Worm (Caenorhabditis elegans) whole organism, L4 larva: ENCODE measurements around the gene pms-2.

ENCODE experiments used
- D1046.2 ChIP-seq: fragments of 200-800 bp; sonication (Bioruptor generic); IDR thresholded peaks from 2 replicates; pipeline ENCODE4 v1.3.6; 2022; ENCODE audit warnings: missing genetic modification characterization, missing compliant biosample characterization
- F10B5.3 ChIP-seq: sonication (generic microtip); optimal IDR thresholded peaks from 2 replicates; lab custom pipeline; 2016; ENCODE audit warnings: mild to moderate bottlenecking, missing genetic modification characterization, missing compliant biosample characterization
- F26F4.8 ChIP-seq: fragments of 200-800 bp; sonication (Bioruptor generic); conservative IDR thresholded peaks from 2 replicates; pipeline ENCODE4 v1.3.6; 2022; ENCODE audit warnings: missing genetic modification characterization, missing compliant biosample characterization
- F44E2.7 ChIP-seq: fragments of 200-800 bp; sonication (Bioruptor generic); IDR thresholded peaks from 2 replicates; pipeline ENCODE4 v2.1.2; 2022; ENCODE audit warnings: missing genetic modification characterization, missing compliant biosample characterization
- T26A8.4 ChIP-seq: fragments of 200-800 bp; sonication (Bioruptor generic); IDR thresholded peaks from 2 replicates; pipeline ENCODE4 v1.3.6; 2022; ENCODE audit warnings: missing genetic modification characterization, missing compliant biosample characterization
- Y75B8A.6 ChIP-seq: fragments of 200-800 bp; sonication (Bioruptor generic); IDR thresholded peaks from 2 replicates; pipeline ENCODE4 v1.3.6; 2022; ENCODE audit warnings: missing genetic modification reagents, missing genetic modification characterization, missing compliant biosample characterization
- aha-1 ChIP-seq: fragments of 150-350 bp; peaks from one replicate; lab custom pipeline; 2014; ENCODE audit warnings: missing biosample characterization, missing genetic modification characterization
- aly-2 ChIP-seq: sonication (generic microtip); optimal IDR thresholded peaks from 2 replicates; lab custom pipeline; 2018; ENCODE audit warnings: missing biosample characterization, missing genetic modification characterization
- arid-1 ChIP-seq: fragments of 200-800 bp; sonication (Bioruptor generic); conservative IDR thresholded peaks from 2 replicates; pipeline ENCODE4 v1.3.6; 2022; ENCODE audit warnings: missing genetic modification reagents, missing genetic modification characterization, missing compliant biosample characterization
- ceh-28 ChIP-seq: fragments of 150-350 bp; optimal IDR thresholded peaks from 2 replicates; lab custom pipeline; 2014; ENCODE audit warnings: missing biosample characterization, missing genetic modification reagents, missing genetic modification characterization
- ceh-32 ChIP-seq: sonication (generic microtip); optimal IDR thresholded peaks from 2 replicates; lab custom pipeline; 2016; ENCODE audit warnings: mild to moderate bottlenecking, missing genetic modification characterization, missing compliant biosample characterization; ENCODE audit not compliant: poor library complexity
- ceh-82 ChIP-seq: sonication (generic microtip); optimal IDR thresholded peaks from 2 replicates; lab custom pipeline; 2017; ENCODE audit warnings: missing biosample characterization, missing genetic modification characterization
- daf-8 ChIP-seq: fragments of 200-800 bp; sonication (Bioruptor generic); IDR thresholded peaks from 2 replicates; pipeline ENCODE4 v1.3.6; 2022; ENCODE audit warnings: missing genetic modification characterization, missing compliant biosample characterization
- dmd-6 ChIP-seq: fragments of 200-800 bp; sonication (Bioruptor generic); IDR thresholded peaks from 2 replicates; pipeline ENCODE4 v1.3.6; 2022; ENCODE audit warnings: missing genetic modification reagents, missing genetic modification characterization, missing compliant biosample characterization
- dmd-8 ChIP-seq: fragments of 200-800 bp; sonication (Bioruptor generic); IDR thresholded peaks from 2 replicates; pipeline ENCODE4 v1.3.6; 2022; ENCODE audit warnings: missing genetic modification characterization, missing compliant biosample characterization
- egl-27 ChIP-seq: sonication (generic microtip); optimal IDR thresholded peaks from 3 replicates; lab custom pipeline; 2017; ENCODE audit warnings: missing biosample characterization, missing genetic modification reagents, missing genetic modification characterization
- egl-43 ChIP-seq: fragments of 200-800 bp; sonication (Bioruptor generic); IDR thresholded peaks from 2 replicates; pipeline ENCODE4 v1.3.6; 2022; ENCODE audit warnings: missing genetic modification reagents, missing genetic modification characterization, missing compliant biosample characterization
- hlh-11 ChIP-seq: fragments of 200-800 bp; sonication (Bioruptor generic); optimal IDR thresholded peaks from 2 replicates; lab custom pipeline; 2018; ENCODE audit warnings: mild to moderate bottlenecking, missing genetic modification characterization, missing compliant biosample characterization
- hlh-30 ChIP-seq: sonication (generic microtip); optimal IDR thresholded peaks from 2 replicates; lab custom pipeline; 2017; ENCODE audit warnings: antibody characterized with exemption, mild to moderate bottlenecking, missing genetic modification characterization, missing compliant biosample characterization; ENCODE audit not compliant: insufficient read depth
- hmg-1.1 ChIP-seq: fragments of 200-800 bp; sonication (Bioruptor generic); IDR thresholded peaks from 2 replicates; pipeline ENCODE4 v1.3.6; 2022; ENCODE audit warnings: missing genetic modification reagents, missing genetic modification characterization, missing compliant biosample characterization
- lim-7 ChIP-seq: fragments of 200-800 bp; sonication (Bioruptor generic); IDR thresholded peaks from 2 replicates; pipeline ENCODE4 v1.3.6; 2022; ENCODE audit warnings: missing genetic modification characterization, missing compliant biosample characterization
- lin-15B ChIP-seq: fragments of 150-350 bp; sonication (generic microtip); optimal IDR thresholded peaks from 3 replicates; lab custom pipeline; 2014; ENCODE audit warnings: missing biosample characterization, missing genetic modification characterization
- lin-29 ChIP-seq: fragments of 200-800 bp; sonication (Bioruptor generic); IDR thresholded peaks from 2 replicates; pipeline ENCODE4 v1.3.6; 2022; ENCODE audit warnings: missing genetic modification reagents, missing genetic modification characterization, missing compliant biosample characterization
- lin-38 ChIP-seq: fragments of 200-800 bp; sonication (Bioruptor generic); IDR thresholded peaks from 2 replicates; pipeline ENCODE4 v1.3.6; 2022; ENCODE audit warnings: missing genetic modification reagents, missing genetic modification characterization, missing compliant biosample characterization
- lin-39 ChIP-seq: fragments of 150-350 bp; optimal IDR thresholded peaks from 2 replicates; lab custom pipeline; 2014; ENCODE audit warnings: missing biosample characterization, missing genetic modification reagents, missing genetic modification characterization
- madf-5 ChIP-seq, 2 experiments: fragments of 200-800 bp; sonication (Bioruptor generic); IDR thresholded peaks; 2 replicates each; pipeline ENCODE4 v1.3.6; 2022; ENCODE audit warnings: missing compliant biosample characterization in 2 of 2, missing genetic modification characterization in 2 of 2
- mdl-1 ChIP-seq, 2 experiments: fragments of 150-350 bp in 1 of 2; sonication (generic microtip) in 1 of 2; optimal IDR thresholded peaks; 2 replicates each; lab custom pipeline; 2014 to 2017; ENCODE audit warnings: missing biosample characterization in 2 of 2, missing genetic modification characterization in 2 of 2
- mdt-29 ChIP-seq: fragments of 200-800 bp; sonication (Bioruptor generic); IDR thresholded peaks from 2 replicates; pipeline ENCODE4 v1.3.6; 2022; ENCODE audit warnings: missing genetic modification reagents, missing genetic modification characterization, missing compliant biosample characterization
- mep-1 ChIP-seq: fragments of 150-350 bp; sonication (generic microtip); optimal IDR thresholded peaks from 3 replicates; lab custom pipeline; 2014; ENCODE audit warnings: missing biosample characterization, missing genetic modification characterization
- mes-2 ChIP-seq: sonication (generic microtip); optimal IDR thresholded peaks from 2 replicates; lab custom pipeline; 2016; ENCODE audit warnings: missing genotype, mild to moderate bottlenecking, missing genetic modification characterization, missing compliant biosample characterization; ENCODE audit not compliant: poor library complexity, severe bottlenecking
- mxl-3 ChIP-seq: fragments of 200-800 bp; sonication (Bioruptor generic); optimal IDR thresholded peaks from 2 replicates; lab custom pipeline; 2018; ENCODE audit warnings: mild to moderate bottlenecking, missing genetic modification characterization, missing compliant biosample characterization
- nhr-10 ChIP-seq: fragments of 150-350 bp; optimal IDR thresholded peaks from 2 replicates; lab custom pipeline; 2014; ENCODE audit warnings: missing biosample characterization, missing genetic modification characterization
- nhr-11 ChIP-seq: fragments of 150-350 bp; optimal IDR thresholded peaks from 2 replicates; lab custom pipeline; 2014; ENCODE audit warnings: missing biosample characterization, missing genetic modification characterization
- nhr-25 ChIP-seq: sonication (generic microtip); optimal IDR thresholded peaks from 2 replicates; lab custom pipeline; 2017; ENCODE audit warnings: missing genetic modification characterization, mild to moderate bottlenecking, missing compliant biosample characterization, antibody characterized with exemption, moderate library complexity, borderline replicate concordance; ENCODE audit not compliant: insufficient read depth
- nhr-28 ChIP-seq: fragments of 150-350 bp; optimal IDR thresholded peaks from 2 replicates; lab custom pipeline; 2014; ENCODE audit warnings: missing biosample characterization, missing genetic modification characterization
- nhr-41 ChIP-seq: fragments of 200-800 bp; sonication (Bioruptor generic); IDR thresholded peaks from 2 replicates; pipeline ENCODE4 v1.3.6; 2022; ENCODE audit warnings: missing genetic modification reagents, missing genetic modification characterization, missing compliant biosample characterization
- nhr-48 ChIP-seq: sonication (generic microtip); optimal IDR thresholded peaks from 2 replicates; lab custom pipeline; 2016; ENCODE audit warnings: mild to moderate bottlenecking, missing genetic modification characterization, missing compliant biosample characterization
- nhr-76 ChIP-seq: fragments of 150-350 bp; optimal IDR thresholded peaks from 2 replicates; lab custom pipeline; 2014; ENCODE audit warnings: missing biosample characterization, missing genetic modification characterization
- pha-4 ChIP-seq, 2 experiments: fragments of 150-350 bp in 1 of 2; fragments of 200-800 bp in 1 of 2; sonication (Bioruptor generic) in 1 of 2; IDR thresholded peaks in 1 of 2; optimal IDR thresholded peaks in 1 of 2; 2 replicates each; pipeline versions ENCODE4 v1.3.6 to Lab custom; 2014 to 2022; ENCODE audit warnings: missing genetic modification characterization in 2 of 2, missing genetic modification reagents in 2 of 2, missing biosample characterization in 1 of 2, missing compliant biosample characterization in 1 of 2
- rbr-2 ChIP-seq: sonication (generic microtip); optimal IDR thresholded peaks from 2 replicates; lab custom pipeline; 2016; ENCODE audit warnings: missing genotype, missing genetic modification characterization, missing compliant biosample characterization
- set-16 ChIP-seq: fragments of 200-800 bp; sonication (Bioruptor generic); IDR thresholded peaks from 2 replicates; pipeline ENCODE4 v1.3.6; 2022; ENCODE audit warnings: missing genetic modification reagents, missing genetic modification characterization, missing compliant biosample characterization
- spr-1 ChIP-seq: sonication (generic microtip); optimal IDR thresholded peaks from 2 replicates; lab custom pipeline; 2016; ENCODE audit warnings: mild to moderate bottlenecking, missing genetic modification characterization, missing compliant biosample characterization
- tag-97 ChIP-seq: fragments of 200-800 bp; sonication (Bioruptor generic); IDR thresholded peaks from 2 replicates; pipeline ENCODE4 v1.3.6; 2022; ENCODE audit warnings: missing genetic modification characterization, missing compliant biosample characterization
- unc-130 ChIP-seq: sonication (generic microtip); optimal IDR thresholded peaks from 2 replicates; lab custom pipeline; 2016; ENCODE audit warnings: missing genetic modification reagents, missing genetic modification characterization, missing compliant biosample characterization
- unc-62 ChIP-seq, 3 experiments: fragments of 150-350 bp in 1 of 3; sonication (generic microtip); optimal IDR thresholded peaks in 2 of 3; peaks in 1 of 3; 1 replicate in 1 of 3; 2 replicates in 2 of 3; lab custom pipeline; 2014 to 2017; ENCODE audit warnings: missing biosample characterization in 3 of 3, missing genetic modification characterization in 3 of 3, missing genetic modification reagents in 3 of 3, missing genotype in 1 of 3
- zag-1 ChIP-seq: fragments of 150-350 bp; optimal IDR thresholded peaks from 2 replicates; lab custom pipeline; 2014; ENCODE audit warnings: missing biosample characterization, missing genetic modification characterization

Gene pms-2

ce11 chrV:11533365-11533949, 36.9 kb downstream of the pms-2 start (continued):
- TF ChIP-seq D1046.2, result 0 out of 2 replicates have a peak, but pooled peaks have one; percentile 51
- TF ChIP-seq unc-62 (GFP tag; optimal IDR thresholded peaks at IDR 0.05 in 1 of 2; lab: Kevin White, UChicago), result peak in 1 of 2 experiments; percentile 93
- no peak for TF ChIP-seq unc-62 (tag; optimal IDR thresholded peaks at IDR 0.05; lab: Kevin White, UChicago)
- 0 out of 2 replicates have a peak, but pooled peaks have one; percentile 39 for TF ChIP-seq pha-4 (GFP tag; IDR thresholded peaks at IDR 0.05; lab: Robert Waterston, UW)
- no peak for TF ChIP-seq pha-4 (tag; optimal IDR thresholded peaks at IDR 0.05; lab: Kevin White, UChicago)
- TF ChIP-seq aha-1 (tag; lab: Kevin White, UChicago), result peak; percentile 93
- TF ChIP-seq egl-27 (tag; lab: Kevin White, UChicago), result no peak
- TF ChIP-seq mep-1 (tag; lab: Kevin White, UChicago), result no peak
- no peak for TF ChIP-seq spr-1
- no peak for TF ChIP-seq tag-97

- 0 out of 2 replicates have a peak, but pooled peaks have one; percentile 18 for TF ChIP-seq arid-1 (GFP tag; lab: Robert Waterston, UW)
- 0 out of 2 replicates have a peak, but pooled peaks have one; percentile 25 for TF ChIP-seq lin-29
- TF ChIP-seq nhr-48 (tag; lab: Kevin White, UChicago), result no peak
- no peak for TF ChIP-seq unc-130 (GFP tag; lab: Kevin White, UChicago)
- TF ChIP-seq D1046.2, result no peak
- TF ChIP-seq nhr-11 (tag; lab: Kevin White, UChicago), result no peak
- peak; percentile 42; the same call in 1 of the 2 replicates for TF ChIP-seq lim-7
- TF ChIP-seq egl-43 (GFP tag; lab: Robert Waterston, UW), result peak; percentile 72; the same call in 1 of the 2 replicates
- no peak for TF ChIP-seq dmd-8 (GFP tag; lab: Robert Waterston, UW)
- no peak for TF ChIP-seq lin-39
- 0 out of 2 replicates have a peak, but pooled peaks have one; percentile 35 for TF ChIP-seq Y75B8A.6 (GFP tag; lab: Robert Waterston, UW)
- TF ChIP-seq mep-1 (tag; lab: Kevin White, UChicago), result peak; percentile 25
- no peak for TF ChIP-seq daf-8
- peak; percentile 31; the same call in 1 of the 2 replicates for TF ChIP-seq mdt-29 (GFP tag; lab: Robert Waterston, UW)
- peak; percentile 36 for TF ChIP-seq hlh-30 (tag; lab: Kevin White, UChicago)
- TF ChIP-seq madf-5 (GFP tag; IDR thresholded peaks at IDR 0.05; lab: Robert Waterston, UW), result peak; percentile 57 to 69; a peak in 3 of 4 replicates
- TF ChIP-seq aly-2 (tag; lab: Kevin White, UChicago), result no peak
- TF ChIP-seq hmg-1.1 (GFP tag; lab: Robert Waterston, UW), result peak; percentile 34; the same call in 1 of the 2 replicates
- TF ChIP-seq nhr-76, result no peak
- TF ChIP-seq F26F4.8, result no peak
- TF ChIP-seq F10B5.3 (tag; lab: Kevin White, UChicago), result no peak
- TF ChIP-seq nhr-41, result no peak
- no peak for TF ChIP-seq dmd-6 (GFP tag; lab: Robert Waterston, UW)
- peak in 1 of 2 experiments; percentile 70 for TF ChIP-seq mdl-1 (tag; optimal IDR thresholded peaks at IDR 0.05; lab: Kevin White, UChicago)
- TF ChIP-seq ceh-28 (tag; lab: Kevin White, UChicago), result no peak
- TF ChIP-seq lin-38 (GFP tag; lab: Robert Waterston, UW), result 0 out of 2 replicates have a peak, but pooled peaks have one; percentile 16
- TF ChIP-seq ceh-82 (tag; lab: Kevin White, UChicago), result no peak
- TF ChIP-seq mes-2 (tag; lab: Kevin White, UChicago), result peak; percentile 33
- TF ChIP-seq nhr-10 (tag; lab: Kevin White, UChicago), result no peak
- no peak for TF ChIP-seq zag-1
- TF ChIP-seq nhr-25, result peak; percentile 87
- TF ChIP-seq hlh-11 (tag; lab: Kevin White, UChicago), result peak; percentile 74
- no peak for TF ChIP-seq ceh-32 (tag; lab: Kevin White, UChicago)
- peak; percentile 62 for TF ChIP-seq mxl-3 (GFP tag; lab: Kevin White, UChicago)
- no peak for TF ChIP-seq lin-15B (tag; lab: Kevin White, UChicago)
- peak; percentile 70 for TF ChIP-seq set-16 (GFP tag; lab: Robert Waterston, UW)
- TF ChIP-seq T26A8.4 (GFP tag; lab: Robert Waterston, UW), result 0 out of 2 replicates have a peak, but pooled peaks have one; percentile 33
- peak; percentile 18 for TF ChIP-seq rbr-2 (tag; lab: Kevin White, UChicago)
- TF ChIP-seq unc-62 (GFP tag; optimal IDR thresholded peaks at IDR 0.05 in 1 of 2; lab: Kevin White, UChicago), result peak in 1 of 2 experiments; percentile 62
- TF ChIP-seq unc-62 (tag; optimal IDR thresholded peaks at IDR 0.05; lab: Kevin White, UChicago), result no peak
- TF ChIP-seq F44E2.7 (GFP tag; lab: Robert Waterston, UW), result no peak
- peak; percentile 58 for TF ChIP-seq nhr-28 (tag; lab: Kevin White, UChicago)
Observed at ce11 chrV:11532964-11533363, 37.4 kb downstream of the pms-2 start.
